Fruit fly (Drosophila melanogaster): ENCODE results near the gene TfIIFalpha.
A peak's percentile ranks its signal among the peaks of the same experiment; 100 is the strongest.

dm6 chr3R:6423984-6424602 lies 43.8 kb downstream of the TfIIFalpha start:
- TF ChIP-seq CG7101 (tag; optimal IDR thresholded peaks at IDR 0.05): peak; percentile 63
- no peak for TF ChIP-seq kay (GFP tag; ENCODE audit: borderline replicate concordance)
- peak; percentile 36 for TF ChIP-seq CG14711 (tag; optimal IDR thresholded peaks at IDR 0.05)
- TF ChIP-seq CG11617 (GFP tag; optimal IDR thresholded peaks at IDR 0.05): peak; percentile 11
- TF ChIP-seq CG12768 (GFP tag; optimal IDR thresholded peaks at IDR 0.05): peak; percentile 33
- no peak for TF ChIP-seq cic (GFP tag; optimal IDR thresholded peaks at IDR 0.05)
